Fruit fly (Drosophila melanogaster) whole organism: ENCODE results near the gene Dysb.

ENCODE experiments used
- CG8478 ChIP-seq: fragments of >200 bp; optimal IDR thresholded peaks from 2 replicates; lab custom pipeline; 2018; ENCODE audit warnings: inconsistent platforms
- EcR ChIP-seq, 2 experiments: fragments of >200 bp; optimal IDR thresholded peaks; 2 replicates each; lab custom pipeline; 2017; ENCODE audit warnings: missing biosample characterization in 2 of 2, missing genetic modification characterization in 2 of 2, missing genetic modification reagents in 2 of 2
- pan ChIP-seq: fragments of >200 bp; optimal IDR thresholded peaks from 2 replicates; lab custom pipeline; 2017
- psq ChIP-seq: fragments of >200 bp; optimal IDR thresholded peaks from 2 replicates; lab custom pipeline; 2017
- usp ChIP-seq: fragments of >200 bp; optimal IDR thresholded peaks from 2 replicates; lab custom pipeline; 2017; ENCODE audit warnings: missing biosample characterization, missing genetic modification characterization, mixed read lengths

DNA sequence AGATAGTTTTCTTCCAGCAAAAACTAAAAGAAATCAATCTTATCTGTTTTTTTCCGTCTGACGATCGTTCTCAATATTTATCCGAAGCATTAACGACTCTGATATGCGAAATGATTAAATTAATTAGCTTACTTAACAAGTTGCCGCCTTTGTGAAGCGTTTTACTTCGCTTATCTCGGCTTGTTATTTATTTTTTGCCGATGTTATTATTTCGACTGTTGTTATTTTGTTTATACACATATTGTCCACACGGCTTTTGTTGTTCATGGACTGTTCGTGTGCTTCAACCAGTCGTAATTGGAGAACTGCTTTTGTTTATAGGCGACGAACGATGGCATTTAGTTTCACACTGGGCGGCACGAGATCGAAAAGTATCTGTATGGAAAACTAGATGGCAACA is 34.3 kb upstream of the Dysb start:
- no peak for TF ChIP-seq CG8478 (lab: Kevin White, UChicago)
- no peak for TF ChIP-seq usp (GFP tag; lab: Kevin White, UChicago)
- no peak for TF ChIP-seq pan (lab: Kevin White, UChicago)
- no peak for TF ChIP-seq psq (lab: Kevin White, UChicago)
- no peak for TF ChIP-seq EcR (GFP tag; optimal IDR thresholded peaks at IDR 0.05; lab: Kevin White, UChicago)
